Worm (Caenorhabditis elegans): ENCODE data around the gene C53A5.16.

ce11 chrV:14476680-14477079, 45.7 kb downstream of the C53A5.16 start, which contains the start of gene clec-54:
- TF ChIP-seq ceh-28 (tag; optimal IDR thresholded peaks at IDR 0.05) (no peak), nhr-77 (tag; optimal IDR thresholded peaks at IDR 0.05) (no peak), nhr-25 (tag; optimal IDR thresholded peaks at IDR 0.05) (no peak)

All from whole organism, L3 larva.